Worm (Caenorhabditis elegans): ENCODE data around the gene F18A11.2.

DNA sequence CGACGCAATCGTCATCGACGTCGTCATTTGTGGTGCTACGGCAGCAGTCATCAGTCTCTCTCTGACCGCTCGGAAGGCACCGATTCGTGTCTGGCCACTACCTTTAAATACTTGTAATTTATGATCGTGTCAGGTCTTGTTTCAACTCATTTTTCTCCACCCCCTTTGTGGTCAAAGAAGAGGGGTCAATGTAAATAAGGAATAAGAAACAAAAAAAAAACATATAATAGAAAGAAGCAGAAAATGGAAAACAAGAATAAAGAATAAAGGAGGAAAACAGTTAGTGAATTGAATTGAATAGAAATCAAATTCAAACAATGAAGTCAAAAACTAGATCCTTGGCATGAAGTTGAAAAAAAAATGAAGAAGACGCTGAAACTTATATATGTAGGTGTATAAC, 30.7 kb upstream of the F18A11.2 start, which contains the start of gene Y38F1A.8:
- no peak for TF ChIP-seq egl-27 (tag; optimal IDR thresholded peaks at IDR 0.05)
- TF ChIP-seq elt-3 (tag; optimal IDR thresholded peaks at IDR 0.05), result no peak
- TF ChIP-seq sma-9 (GFP tag; optimal IDR thresholded peaks at IDR 0.05), result no peak
- TF ChIP-seq sma-9 (tag; optimal IDR thresholded peaks at IDR 0.05), result no peak
